Worm (Caenorhabditis elegans): Measurements from ENCODE around the gene prdx-2.

DNA sequence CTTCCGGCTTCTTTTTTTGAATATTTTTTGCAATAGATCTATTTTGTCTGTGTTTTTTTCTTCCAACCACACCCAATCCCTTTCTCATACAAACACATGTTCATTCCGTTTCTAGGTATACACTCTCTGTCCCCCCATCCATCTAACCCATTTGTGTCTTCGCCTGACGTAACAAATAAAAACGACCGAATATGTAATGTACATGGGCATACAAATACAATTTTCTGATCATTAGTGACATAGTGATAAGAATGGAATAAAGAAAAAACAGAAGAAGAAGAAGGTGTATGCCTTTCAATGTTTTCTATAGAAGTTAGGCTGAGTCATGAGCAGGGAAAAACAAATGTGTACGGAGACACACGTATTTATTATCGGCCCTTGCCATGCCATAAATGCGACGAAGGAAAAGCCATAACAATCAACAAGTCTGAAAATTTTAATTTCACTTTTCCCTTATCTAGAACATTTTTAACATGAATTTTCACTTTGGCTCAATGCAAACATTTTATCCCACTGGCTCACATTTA, 44.2 kb upstream of the prdx-2 start:
- no peak for TF ChIP-seq nhr-237 (tag; optimal IDR thresholded peaks at IDR 0.05)
- TF ChIP-seq aly-2 (tag; optimal IDR thresholded peaks at IDR 0.05) = no peak
- no peak for TF ChIP-seq fkh-2 (tag; optimal IDR thresholded peaks at IDR 0.05)
